Fruit fly (Drosophila melanogaster) whole organism, adult: ENCODE data around the gene Tsp5D.

ENCODE experiments used
- CG11617 ChIP-seq: fragments of 200-800 bp; sonication (Bioruptor generic); optimal IDR thresholded peaks from 2 replicates; lab custom pipeline; 2017; ENCODE audit warnings: mild to moderate bottlenecking, missing biosample characterization, missing genetic modification reagents, missing genetic modification characterization
- CG12768 ChIP-seq: fragments of 200-800 bp; sonication (Bioruptor generic); optimal IDR thresholded peaks from 2 replicates; lab custom pipeline; 2017; ENCODE audit warnings: missing biosample characterization, missing genetic modification characterization, mild to moderate bottlenecking, moderate library complexity, missing genetic modification reagents
- CG14711 ChIP-seq: fragments of 200-800 bp; sonication (Bioruptor generic); optimal IDR thresholded peaks from 2 replicates; lab custom pipeline; 2018; ENCODE audit warnings: missing biosample characterization, mild to moderate bottlenecking, missing genetic modification characterization, moderate library complexity
- CG1620 ChIP-seq: fragments of 200-800 bp; sonication (Bioruptor generic); optimal IDR thresholded peaks from 2 replicates; lab custom pipeline; 2016; ENCODE audit warnings: missing biosample characterization, missing genetic modification characterization
- CG33017 ChIP-seq: fragments of 200-800 bp; sonication (Bioruptor generic); optimal IDR thresholded peaks from 2 replicates; lab custom pipeline; 2018; ENCODE audit warnings: missing biosample characterization, mild to moderate bottlenecking, missing genetic modification characterization, moderate library complexity
- CG5204 ChIP-seq: fragments of 200-800 bp; sonication (Bioruptor generic); optimal IDR thresholded peaks from 2 replicates; lab custom pipeline; 2016; ENCODE audit warnings: missing biosample characterization, missing genetic modification characterization
- CG7045 ChIP-seq: fragments of 200-800 bp; sonication (Bioruptor generic); optimal IDR thresholded peaks from 2 replicates; lab custom pipeline; 2017; ENCODE audit warnings: missing biosample characterization, mild to moderate bottlenecking, missing genetic modification characterization
- CG7101 ChIP-seq: fragments of 200-800 bp; sonication (Bioruptor generic); optimal IDR thresholded peaks from 2 replicates; lab custom pipeline; 2018; ENCODE audit warnings: missing biosample characterization, mild to moderate bottlenecking, missing genetic modification characterization, moderate library complexity
- Clk ChIP-seq: fragments of 200-800 bp; sonication (Bioruptor generic); optimal IDR thresholded peaks from 2 replicates; lab custom pipeline; 2017; ENCODE audit warnings: missing biosample characterization, missing genetic modification characterization
- Crg-1 ChIP-seq: fragments of 200-800 bp; sonication (Bioruptor generic); optimal IDR thresholded peaks from 2 replicates; lab custom pipeline; 2016; ENCODE audit warnings: missing biosample characterization, missing genetic modification characterization
- Hr96 ChIP-seq: fragments of 200-800 bp; sonication (Bioruptor generic); optimal IDR thresholded peaks from 2 replicates; lab custom pipeline; 2016; ENCODE audit warnings: missing biosample characterization, missing genetic modification characterization
- Mnt ChIP-seq: fragments of 200-800 bp; sonication (Bioruptor generic); optimal IDR thresholded peaks from 2 replicates; lab custom pipeline; 2016; ENCODE audit warnings: missing biosample characterization, mild to moderate bottlenecking, missing genetic modification characterization
- bab1 ChIP-seq: fragments of 200-800 bp; sonication (Bioruptor generic); optimal IDR thresholded peaks from 3 replicates; lab custom pipeline; 2019; ENCODE audit warnings: missing biosample characterization, mild to moderate bottlenecking, missing genetic modification characterization, moderate library complexity
- cic ChIP-seq: fragments of 200-800 bp; sonication (Bioruptor generic); optimal IDR thresholded peaks from 2 replicates; lab custom pipeline; 2017; ENCODE audit warnings: missing biosample characterization, mild to moderate bottlenecking, missing genetic modification characterization, moderate library complexity
- cnc ChIP-seq, 2 experiments: fragments of >200 bp; optimal IDR thresholded peaks; 2 replicates each; lab custom pipeline; 2017
- kay ChIP-seq: fragments of 200-800 bp; sonication (Bioruptor generic); peaks from one replicate; lab custom pipeline; 2016; ENCODE audit warnings: missing biosample characterization, missing genetic modification characterization, borderline replicate concordance
- ovo ChIP-seq: fragments of 200-800 bp; sonication (Bioruptor generic); optimal IDR thresholded peaks from 2 replicates; lab custom pipeline; 2016; ENCODE audit warnings: missing biosample characterization, missing genetic modification characterization
- pad ChIP-seq: fragments of 200-800 bp; sonication (Bioruptor generic); optimal IDR thresholded peaks from 3 replicates; lab custom pipeline; 2017; ENCODE audit warnings: missing biosample characterization, missing genetic modification characterization, mild to moderate bottlenecking, moderate library complexity, missing genetic modification reagents
- tj ChIP-seq: fragments of 200-800 bp; sonication (Bioruptor generic); optimal IDR thresholded peaks from 3 replicates; lab custom pipeline; 2017; ENCODE audit warnings: missing biosample characterization, mild to moderate bottlenecking, missing genetic modification characterization, moderate library complexity
- toe ChIP-seq: fragments of 200-800 bp; sonication (Bioruptor generic); optimal IDR thresholded peaks from 2 replicates; lab custom pipeline; 2016; ENCODE audit warnings: missing biosample characterization, missing genetic modification characterization

Tsp5D gene

dm6 chrX:6090809-6091667 is 16.4 kb upstream of the Tsp5D start, which contains the start of the genes Nep1 and Mipp2:
Gene Nep1 (plus strand): TSS chrX:6091205.
Gene Mipp2 (minus strand): TSS chrX:6091471.
- TF ChIP-seq tj (GFP tag; lab: Kevin White, UChicago), result no peak
- no peak for TF ChIP-seq pad (GFP tag; lab: Kevin White, UChicago)
- peak; percentile 80 for TF ChIP-seq bab1 (GFP tag; lab: Kevin White, UChicago)
- peak; percentile 30 for TF ChIP-seq CG11617 (GFP tag; lab: Kevin White, UChicago)
- TF ChIP-seq kay, result no peak
- peak; percentile 36 for TF ChIP-seq Mnt
- TF ChIP-seq Hr96 (GFP tag; lab: Kevin White, UChicago), result peak; percentile 64
- TF ChIP-seq CG14711 (tag; lab: Kevin White, UChicago), result peak; percentile 18
- TF ChIP-seq CG7101 (tag; lab: Kevin White, UChicago), result peak; percentile 46
- no peak for TF ChIP-seq CG1620 (GFP tag; lab: Kevin White, UChicago)
- peak; percentile 16 for TF ChIP-seq ovo (GFP tag; lab: Kevin White, UChicago)
- no peak for TF ChIP-seq cnc (optimal IDR thresholded peaks at IDR 0.05; lab: Kevin White, UChicago)
- TF ChIP-seq CG7045 (GFP tag; lab: Kevin White, UChicago), result no peak
- no peak for TF ChIP-seq cic (GFP tag; lab: Kevin White, UChicago)
- TF ChIP-seq Clk (GFP tag; lab: Kevin White, UChicago), result no peak
- TF ChIP-seq CG5204 (GFP tag; lab: Kevin White, UChicago), result no peak
- no peak for TF ChIP-seq CG33017 (tag; lab: Kevin White, UChicago)

- TF ChIP-seq Mnt, result peak; percentile 44
- no peak for TF ChIP-seq Clk (GFP tag; lab: Kevin White, UChicago)
- no peak for TF ChIP-seq CG33017 (tag; lab: Kevin White, UChicago)
- no peak for TF ChIP-seq CG7045 (GFP tag; lab: Kevin White, UChicago)
- no peak for TF ChIP-seq cic (GFP tag; lab: Kevin White, UChicago)
- TF ChIP-seq CG12768 (GFP tag; lab: Kevin White, UChicago), result peak; percentile 3
- no peak for TF ChIP-seq ovo (GFP tag; lab: Kevin White, UChicago)
- peak; percentile 14 for TF ChIP-seq bab1 (GFP tag; lab: Kevin White, UChicago)
Observed at dm6 chrX:6089679-6090460, 15.2 kb upstream of the Tsp5D start, which contains the start of gene raptor. Gene raptor (minus strand): TSS chrX:6090201.

- TF ChIP-seq cnc (optimal IDR thresholded peaks at IDR 0.05; lab: Kevin White, UChicago) (no peak), CG5204 (GFP tag; lab: Kevin White, UChicago) (no peak), kay (no peak), CG7101 (tag; lab: Kevin White, UChicago) (no peak), bab1 (GFP tag; lab: Kevin White, UChicago) (no peak), CG7045 (GFP tag; lab: Kevin White, UChicago) (no peak), Crg-1 (GFP tag; lab: Kevin White, UChicago) (no peak), CG33017 (tag; lab: Kevin White, UChicago) (no peak), Hr96 (GFP tag; lab: Kevin White, UChicago) (no peak), CG11617 (GFP tag; lab: Kevin White, UChicago) (no peak), CG1620 (GFP tag; lab: Kevin White, UChicago) (no peak), CG12768 (GFP tag; lab: Kevin White, UChicago) (no peak), pad (GFP tag; lab: Kevin White, UChicago) (no peak), ovo (GFP tag; lab: Kevin White, UChicago) (no peak), CG14711 (tag; lab: Kevin White, UChicago) (no peak), toe (GFP tag; lab: Kevin White, UChicago) (no peak), Clk (GFP tag; lab: Kevin White, UChicago) (no peak)
Observed at dm6 chrX:6081296-6081695, 6.6 kb upstream of the Tsp5D start, which contains the start of gene CG4660. Gene CG4660 (minus strand): TSS chrX:6081372.

- TF ChIP-seq CG7045 (GFP tag; lab: Kevin White, UChicago), result no peak
- TF ChIP-seq cnc (optimal IDR thresholded peaks at IDR 0.05; lab: Kevin White, UChicago), result no peak
- no peak for TF ChIP-seq CG12768 (GFP tag; lab: Kevin White, UChicago)
- no peak for TF ChIP-seq ovo (GFP tag; lab: Kevin White, UChicago)
- TF ChIP-seq CG33017 (tag; lab: Kevin White, UChicago), result no peak
- TF ChIP-seq toe (GFP tag; lab: Kevin White, UChicago), result no peak
- no peak for TF ChIP-seq CG11617 (GFP tag; lab: Kevin White, UChicago)
- no peak for TF ChIP-seq Clk (GFP tag; lab: Kevin White, UChicago)
- no peak for TF ChIP-seq CG7101 (tag; lab: Kevin White, UChicago)
- TF ChIP-seq CG1620 (GFP tag; lab: Kevin White, UChicago), result no peak
Observed at dm6 chrX:6077686-6078085, 3.0 kb upstream of the Tsp5D start, which contains the start of gene CG4666. Gene CG4666 (minus strand): TSS chrX:6077786.

dm6 chrX:6077043-6077547 is 2.4 kb upstream of the Tsp5D start:
- TF ChIP-seq Mnt (peak; percentile 35), Hr96 (GFP tag; lab: Kevin White, UChicago) (peak; percentile 37), CG7101 (tag; lab: Kevin White, UChicago) (peak; percentile 49), bab1 (GFP tag; lab: Kevin White, UChicago) (peak; percentile 40), CG12768 (GFP tag; lab: Kevin White, UChicago) (peak; percentile 78), CG33017 (tag; lab: Kevin White, UChicago) (peak; percentile 61), tj (GFP tag; lab: Kevin White, UChicago) (peak; percentile 74), toe (GFP tag; lab: Kevin White, UChicago) (no peak), CG5204 (GFP tag; lab: Kevin White, UChicago) (peak; percentile 15), kay (no peak), CG11617 (GFP tag; lab: Kevin White, UChicago) (peak; percentile 52), ovo (GFP tag; lab: Kevin White, UChicago) (peak; percentile 39), pad (GFP tag; lab: Kevin White, UChicago) (no peak)
